Worm (Caenorhabditis elegans) whole organism, L1 larva: Measurements from ENCODE around the gene srab-1.

Experiments used
- C04F5.9 ChIP-seq: sonication (generic microtip); optimal IDR thresholded peaks from 2 replicates; lab custom pipeline; 2016; ENCODE audit warnings: missing genetic modification characterization, missing compliant biosample characterization
- C34B4.2 ChIP-seq: sonication (generic microtip); optimal IDR thresholded peaks from 2 replicates; lab custom pipeline; 2017; ENCODE audit warnings: mild to moderate bottlenecking, missing genetic modification characterization, missing compliant biosample characterization
- F16B12.6 ChIP-seq: fragments of 150-350 bp; optimal IDR thresholded peaks from 2 replicates; lab custom pipeline; 2014; ENCODE audit warnings: missing biosample characterization, missing genetic modification characterization
- Y116A8C.19 ChIP-seq: sonication (generic microtip); optimal IDR thresholded peaks from 2 replicates; lab custom pipeline; 2016; ENCODE audit warnings: missing compliant biosample characterization, missing genetic modification characterization, borderline replicate concordance
- aha-1 ChIP-seq: fragments of 150-350 bp; optimal IDR thresholded peaks from 2 replicates; lab custom pipeline; 2014; ENCODE audit warnings: missing biosample characterization, missing genetic modification characterization
- aly-2 ChIP-seq: fragments of 150-350 bp; optimal IDR thresholded peaks from 2 replicates; lab custom pipeline; 2014; ENCODE audit warnings: missing biosample characterization, missing genetic modification characterization
- ceh-82 ChIP-seq, 3 experiments: fragments of 150-350 bp in 1 of 3; sonication (generic microtip) in 2 of 3; optimal IDR thresholded peaks; 2 replicates each; lab custom pipeline; 2014 to 2017; ENCODE audit warnings: missing biosample characterization in 3 of 3, missing genetic modification characterization in 3 of 3
- ceh-90 ChIP-seq: sonication (generic microtip); optimal IDR thresholded peaks from 2 replicates; lab custom pipeline; 2016; ENCODE audit warnings: missing genetic modification characterization, missing compliant biosample characterization
- ces-1 ChIP-seq: fragments of 150-350 bp; optimal IDR thresholded peaks from 2 replicates; lab custom pipeline; 2014; ENCODE audit warnings: missing biosample characterization, missing genetic modification reagents, missing genetic modification characterization
- dpl-1 ChIP-seq, 3 experiments: fragments of 150-350 bp in 2 of 3; sonication (generic microtip) in 1 of 3; optimal IDR thresholded peaks; 2 replicates each; lab custom pipeline; 2014 to 2017; ENCODE audit warnings: missing biosample characterization in 3 of 3, missing genetic modification characterization in 3 of 3, missing genetic modification reagents in 3 of 3
- efl-1 ChIP-seq, 4 experiments: fragments of 150-350 bp; optimal IDR thresholded peaks in 3 of 4; peaks in 1 of 4; 1 replicate in 1 of 4; 2 replicates in 3 of 4; lab custom pipeline; 2014; ENCODE audit warnings: missing biosample characterization in 2 of 4, missing genetic modification characterization in 2 of 4, missing genetic modification reagents in 2 of 4
- efl-3 ChIP-seq: fragments of 200-800 bp; sonication (Bioruptor generic); optimal IDR thresholded peaks from 2 replicates; lab custom pipeline; 2018; ENCODE audit warnings: mild to moderate bottlenecking, missing genetic modification characterization, missing compliant biosample characterization
- egl-13 ChIP-seq: sonication (generic microtip); optimal IDR thresholded peaks from 2 replicates; lab custom pipeline; 2016; ENCODE audit warnings: missing genotype, missing genetic modification reagents, missing genetic modification characterization, missing compliant biosample characterization
- egl-27 ChIP-seq, 2 experiments: fragments of 150-350 bp in 1 of 2; sonication (generic microtip); optimal IDR thresholded peaks; 3 replicates each; lab custom pipeline; 2017 to 2018; ENCODE audit warnings: missing biosample characterization in 2 of 2, missing genetic modification characterization in 2 of 2, missing genetic modification reagents in 2 of 2
- elt-2 ChIP-seq: sonication (generic microtip); optimal IDR thresholded peaks from 2 replicates; lab custom pipeline; 2016; ENCODE audit warnings: missing genetic modification characterization, mild to moderate bottlenecking, inconsistent platforms, missing compliant biosample characterization, missing genetic modification reagents
- fkh-10 ChIP-seq: sonication (generic microtip); optimal IDR thresholded peaks from 2 replicates; lab custom pipeline; 2017; ENCODE audit warnings: missing biosample characterization, missing genetic modification reagents, missing genetic modification characterization
- fkh-4 ChIP-seq: sonication (generic microtip); optimal IDR thresholded peaks from 2 replicates; lab custom pipeline; 2016; ENCODE audit warnings: missing compliant biosample characterization, missing genetic modification characterization, borderline replicate concordance
- fkh-8 ChIP-seq: sonication (generic microtip); optimal IDR thresholded peaks from 2 replicates; lab custom pipeline; 2016; ENCODE audit warnings: mild to moderate bottlenecking, missing genetic modification characterization, missing compliant biosample characterization
- fos-1 ChIP-seq: fragments of 150-350 bp; optimal IDR thresholded peaks from 2 replicates; lab custom pipeline; 2014; ENCODE audit warnings: missing biosample characterization, missing genetic modification characterization
- hlh-4 ChIP-seq: sonication (generic microtip); optimal IDR thresholded peaks from 2 replicates; lab custom pipeline; 2016; ENCODE audit warnings: mild to moderate bottlenecking, missing genetic modification characterization, missing compliant biosample characterization
- isw-1 ChIP-seq: fragments of 200-800 bp; sonication (Bioruptor generic); IDR thresholded peaks from 2 replicates; pipeline ENCODE4 v1.3.6; 2022; ENCODE audit warnings: missing genetic modification characterization, missing compliant biosample characterization
- lin-14 ChIP-seq: fragments of 200-800 bp; sonication (Bioruptor generic); optimal IDR thresholded peaks from 2 replicates; lab custom pipeline; 2018; ENCODE audit warnings: mild to moderate bottlenecking, missing genetic modification characterization, moderate library complexity, missing compliant biosample characterization
- lin-15B ChIP-seq: fragments of 150-350 bp; sonication (generic microtip); optimal IDR thresholded peaks from 3 replicates; lab custom pipeline; 2014; ENCODE audit warnings: missing biosample characterization, missing genetic modification characterization
- mdl-1 ChIP-seq, 2 experiments: fragments of 150-350 bp; optimal IDR thresholded peaks; 2 replicates each; lab custom pipeline; 2014 to 2017; ENCODE audit warnings: missing biosample characterization in 2 of 2, missing genetic modification characterization in 2 of 2, inconsistent platforms in 1 of 2
- mef-2 ChIP-seq: fragments of 150-350 bp; optimal IDR thresholded peaks from 2 replicates; lab custom pipeline; 2014; ENCODE audit warnings: missing biosample characterization, missing genetic modification characterization
- mep-1 ChIP-seq: fragments of 150-350 bp; optimal IDR thresholded peaks from 2 replicates; lab custom pipeline; 2014; ENCODE audit warnings: missing biosample characterization, missing genetic modification characterization
- nhr-11 ChIP-seq: fragments of 150-350 bp; optimal IDR thresholded peaks from 2 replicates; lab custom pipeline; 2014; ENCODE audit warnings: missing biosample characterization, missing genetic modification characterization
- nhr-19 ChIP-seq: fragments of 200-800 bp; sonication (Bioruptor generic); conservative IDR thresholded peaks from 2 replicates; pipeline ENCODE4 v1.3.6; 2022; ENCODE audit warnings: missing genetic modification characterization, missing compliant biosample characterization
- nhr-20 ChIP-seq: sonication (generic microtip); optimal IDR thresholded peaks from 2 replicates; lab custom pipeline; 2016; ENCODE audit warnings: mild to moderate bottlenecking, missing genetic modification characterization, missing compliant biosample characterization
- nhr-28 ChIP-seq: fragments of 150-350 bp; optimal IDR thresholded peaks from 2 replicates; lab custom pipeline; 2014; ENCODE audit warnings: missing biosample characterization, missing genetic modification characterization
- nhr-47 ChIP-seq: sonication (generic microtip); optimal IDR thresholded peaks from 2 replicates; lab custom pipeline; 2016; ENCODE audit warnings: mild to moderate bottlenecking, missing genetic modification characterization, moderate library complexity, missing compliant biosample characterization
- nhr-77 ChIP-seq: fragments of 150-350 bp; optimal IDR thresholded peaks from 2 replicates; lab custom pipeline; 2014; ENCODE audit warnings: missing biosample characterization, missing genetic modification characterization
- nhr-90 ChIP-seq: sonication (generic microtip); optimal IDR thresholded peaks from 2 replicates; lab custom pipeline; 2016; ENCODE audit warnings: mild to moderate bottlenecking, missing genetic modification characterization, missing compliant biosample characterization; ENCODE audit not compliant: poor library complexity
- pax-3 ChIP-seq: fragments of 200-800 bp; sonication (Bioruptor generic); optimal IDR thresholded peaks from 2 replicates; lab custom pipeline; 2018; ENCODE audit warnings: mild to moderate bottlenecking, missing genetic modification characterization, moderate library complexity, missing compliant biosample characterization
- pqm-1 ChIP-seq: sonication (generic microtip); optimal IDR thresholded peaks from 3 replicates; lab custom pipeline; 2017; ENCODE audit warnings: missing biosample characterization, missing genetic modification characterization
- rnt-1 ChIP-seq: sonication (generic microtip); optimal IDR thresholded peaks from 2 replicates; lab custom pipeline; 2016; ENCODE audit warnings: mild to moderate bottlenecking, missing genetic modification characterization, moderate library complexity, missing compliant biosample characterization
- snpc-4 ChIP-seq: fragments of 150-350 bp; optimal IDR thresholded peaks from 2 replicates; lab custom pipeline; 2014; ENCODE audit warnings: missing biosample characterization, missing genetic modification characterization
- snu-23 ChIP-seq: sonication (generic microtip); optimal IDR thresholded peaks from 2 replicates; lab custom pipeline; 2016; ENCODE audit warnings: missing genetic modification characterization, missing compliant biosample characterization
- sox-4 ChIP-seq: sonication (generic microtip); optimal IDR thresholded peaks from 2 replicates; lab custom pipeline; 2016; ENCODE audit warnings: missing genetic modification characterization, missing compliant biosample characterization
- swsn-7 ChIP-seq: sonication (generic microtip); optimal IDR thresholded peaks from 2 replicates; lab custom pipeline; 2016; ENCODE audit warnings: missing genetic modification characterization, missing compliant biosample characterization
- unc-30 ChIP-seq: sonication (generic microtip); optimal IDR thresholded peaks from 2 replicates; lab custom pipeline; 2017; ENCODE audit warnings: missing biosample characterization, missing genetic modification characterization
- unc-62 ChIP-seq: fragments of 150-350 bp; optimal IDR thresholded peaks from 2 replicates; lab custom pipeline; 2014; ENCODE audit warnings: missing biosample characterization, missing genetic modification reagents, missing genetic modification characterization
- unc-86 ChIP-seq: sonication (generic microtip); optimal IDR thresholded peaks from 2 replicates; lab custom pipeline; 2016; ENCODE audit warnings: missing genetic modification characterization, missing compliant biosample characterization
- zip-4 ChIP-seq: fragments of 200-800 bp; sonication (Bioruptor generic); optimal IDR thresholded peaks from 2 replicates; lab custom pipeline; 2018; ENCODE audit warnings: mild to moderate bottlenecking, missing genetic modification characterization, moderate library complexity, missing compliant biosample characterization
- ztf-11 ChIP-seq, 2 experiments: sonication (generic microtip); optimal IDR thresholded peaks; 2 replicates each; lab custom pipeline; 2016 to 2017; ENCODE audit warnings: missing genetic modification characterization in 2 of 2, missing biosample characterization in 1 of 2, missing compliant biosample characterization in 1 of 2
- ztf-4 ChIP-seq: fragments of 150-350 bp; optimal IDR thresholded peaks from 2 replicates; lab custom pipeline; 2014; ENCODE audit warnings: missing biosample characterization, missing genetic modification characterization

The srab-1 gene

DNA sequence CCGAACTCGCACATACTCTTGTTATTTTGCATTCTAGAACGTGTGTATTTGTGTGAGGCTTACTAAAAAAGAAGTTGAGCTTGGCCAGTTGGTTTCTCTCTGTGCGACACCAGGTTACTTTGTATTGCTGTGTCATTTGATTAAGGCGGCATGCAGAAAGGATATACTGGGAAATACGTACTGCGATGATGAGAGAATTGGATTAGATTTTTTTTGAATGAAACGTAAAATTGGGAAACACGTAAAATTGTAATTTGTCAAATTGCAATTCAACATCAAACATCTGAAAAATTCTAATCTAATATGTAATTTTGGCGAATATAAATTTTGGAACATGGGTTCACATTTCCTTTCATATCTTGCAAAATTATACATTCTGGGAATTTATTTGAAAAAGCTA lies 41.9 kb upstream of the srab-1 start, which contains the start of gene srh-129:
srh-129 (minus strand) TSS at position 101 of the 400 bp plus-strand sequence.
- TF ChIP-seq fkh-8 (tag; lab: Kevin White, UChicago), result peak; percentile 26
- no peak for TF ChIP-seq nhr-77 (tag; lab: Kevin White, UChicago)

- TF ChIP-seq hlh-4 (no peak), swsn-7 (no peak), Y116A8C.19 (tag; lab: Kevin White, UChicago) (no peak), aha-1 (no peak), mef-2 (tag; lab: Kevin White, UChicago) (no peak), unc-86 (tag; lab: Kevin White, UChicago) (no peak), fkh-10 (no peak), aly-2 (tag; lab: Kevin White, UChicago) (no peak), fkh-4 (tag; lab: Kevin White, UChicago) (no peak), egl-13 (tag; lab: Kevin White, UChicago) (no peak), unc-30 (tag; lab: Kevin White, UChicago) (no peak), fos-1 (no peak), nhr-77 (tag; lab: Kevin White, UChicago) (no peak), egl-27 (tag; optimal IDR thresholded peaks at IDR 0.05; lab: Kevin White, UChicago) (no peak), ztf-11 (tag; optimal IDR thresholded peaks at IDR 0.05; lab: Kevin White, UChicago) (no peak), nhr-90 (tag; lab: Kevin White, UChicago) (no peak)
These were observed 36.0 kb upstream of the srab-1 start, which contains the start of gene F14F9.3 for ce11 chrV:5137919-5138318. F14F9.3 (plus strand) TSS chrV:5138219.

ce11 chrV:5132441-5132840 lies 30.5 kb upstream of the srab-1 start, which contains the start of gene F14F9.4:
F14F9.4 (plus strand) TSS chrV:5132741.
- TF ChIP-seq ceh-90 (tag; lab: Kevin White, UChicago) (no peak), nhr-19 (GFP tag; lab: Robert Waterston, UW) (no peak), efl-1 (optimal IDR thresholded peaks at IDR 0.05; lab: Kevin White, UChicago) (no peak), efl-1 (GFP tag; optimal IDR thresholded peaks at IDR 0.05 in 1 of 2; lab: Kevin White, UChicago) (no peak), lin-14 (no peak)

DNA sequence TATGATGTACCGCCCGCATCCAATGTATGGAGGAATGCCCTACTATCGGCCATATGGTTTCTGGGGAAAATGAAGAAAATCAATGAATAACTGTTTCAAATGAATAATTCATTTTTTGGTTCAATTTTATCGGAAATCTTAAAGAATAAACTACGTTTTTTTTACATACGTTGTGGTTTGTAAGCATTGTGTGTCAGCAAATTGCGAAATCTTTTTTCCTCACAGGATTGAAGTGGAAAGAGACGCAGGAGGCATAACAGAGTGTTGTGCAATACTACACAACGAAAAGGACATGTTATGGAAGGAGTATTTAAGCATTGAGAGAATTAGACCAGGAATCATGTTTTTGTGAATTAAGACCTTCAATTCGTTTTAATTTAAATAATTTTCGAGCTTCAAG lies 29.5 kb upstream of the srab-1 start:
- no peak for TF ChIP-seq F16B12.6 (tag; lab: Kevin White, UChicago)
- no peak for TF ChIP-seq pax-3 (tag; lab: Kevin White, UChicago)
- TF ChIP-seq C34B4.2 (tag; lab: Kevin White, UChicago), result no peak
- TF ChIP-seq rnt-1, result peak; percentile 51
- TF ChIP-seq ces-1 (GFP tag; lab: Kevin White, UChicago), result no peak
- peak; percentile 51 to 77 (median 55) for TF ChIP-seq ceh-82 (tag; optimal IDR thresholded peaks at IDR 0.05; lab: Kevin White, UChicago)
- TF ChIP-seq unc-62, result no peak
- no peak for TF ChIP-seq snu-23 (GFP tag; lab: Kevin White, UChicago)
- no peak for TF ChIP-seq lin-15B
- TF ChIP-seq isw-1 (GFP tag; lab: Robert Waterston, UW), result no peak; the same call in 1 of the 2 replicates
- TF ChIP-seq nhr-19 (GFP tag; lab: Robert Waterston, UW), result no peak
- no peak for TF ChIP-seq fkh-4 (tag; lab: Kevin White, UChicago)
- no peak for TF ChIP-seq efl-3
- peak; percentile 51 for TF ChIP-seq mep-1 (tag; lab: Kevin White, UChicago)
- TF ChIP-seq zip-4 (GFP tag; lab: Kevin White, UChicago), result peak; percentile 68
- no peak for TF ChIP-seq ztf-4 (tag; lab: Kevin White, UChicago)
- TF ChIP-seq nhr-28, result no peak
- TF ChIP-seq pqm-1 (tag; lab: Kevin White, UChicago), result no peak
- no peak for TF ChIP-seq nhr-11 (tag; lab: Kevin White, UChicago)
- TF ChIP-seq Y116A8C.19 (tag; lab: Kevin White, UChicago), result no peak
- peak; percentile 11 for TF ChIP-seq swsn-7
- no peak for TF ChIP-seq snpc-4 (tag; lab: Kevin White, UChicago)
- no peak for TF ChIP-seq elt-2 (tag; lab: Kevin White, UChicago)
- peak; percentile 23 for TF ChIP-seq nhr-47 (tag; lab: Kevin White, UChicago)
- TF ChIP-seq C04F5.9 (tag; lab: Kevin White, UChicago), result no peak
- no peak for TF ChIP-seq egl-13 (tag; lab: Kevin White, UChicago)
- peak; percentile 34 for TF ChIP-seq fkh-8 (tag; lab: Kevin White, UChicago)
- no peak for TF ChIP-seq mdl-1 (tag; optimal IDR thresholded peaks at IDR 0.05; lab: Kevin White, UChicago)
- peak; percentile 32 for TF ChIP-seq nhr-20 (tag; lab: Kevin White, UChicago)
- no peak for TF ChIP-seq sox-4 (tag; lab: Kevin White, UChicago)
- peak in 1 of 3 experiments; percentile 36 for TF ChIP-seq dpl-1 (GFP tag; optimal IDR thresholded peaks at IDR 0.05; lab: Kevin White, UChicago)
